Worm (Caenorhabditis elegans): Measurements from ENCODE around the gene C10B5.3.

The C10B5.3 gene

ce11 chrV:8609776-8610529 lies 22.0 kb upstream of the C10B5.3 start:
- TF ChIP-seq him-1 (tag; optimal IDR thresholded peaks at IDR 0.05) (no peak), W03F9.2 (tag; optimal IDR thresholded peaks at IDR 0.05) (no peak), dao-5 (tag; optimal IDR thresholded peaks at IDR 0.05) (no peak)

- no peak for TF ChIP-seq dao-5 (tag; optimal IDR thresholded peaks at IDR 0.05)
- no peak for TF ChIP-seq him-1 (tag; optimal IDR thresholded peaks at IDR 0.05)
Observed at ce11 chrV:8608483-8608882, 20.5 kb upstream of the C10B5.3 start.

- TF ChIP-seq dao-5 (tag; optimal IDR thresholded peaks at IDR 0.05) (no peak), him-1 (tag; optimal IDR thresholded peaks at IDR 0.05) (no peak), W03F9.2 (tag; optimal IDR thresholded peaks at IDR 0.05) (no peak)
Observed at ce11 chrV:8607353-8607850, 19.4 kb upstream of the C10B5.3 start, which contains the start of gene smk-1. Gene smk-1 (plus strand): TSS chrV:8607800.

ce11 chrV:8606099-8606696 lies 18.2 kb upstream of the C10B5.3 start, which contains the start of gene vps-60:
Gene vps-60 (minus strand): TSS chrV:8606128.
- TF ChIP-seq dao-5 (tag; optimal IDR thresholded peaks at IDR 0.05) (no peak), him-1 (tag; optimal IDR thresholded peaks at IDR 0.05) (peak; percentile 81), W03F9.2 (tag; optimal IDR thresholded peaks at IDR 0.05) (peak; percentile 94)

- no peak for TF ChIP-seq him-1 (tag; optimal IDR thresholded peaks at IDR 0.05)
- TF ChIP-seq W03F9.2 (tag; optimal IDR thresholded peaks at IDR 0.05): no peak
- TF ChIP-seq dao-5 (tag; optimal IDR thresholded peaks at IDR 0.05): no peak
Observed at ce11 chrV:8603272-8603671, 15.3 kb upstream of the C10B5.3 start, which contains the start of gene F41E6.5. Gene F41E6.5 (plus strand): TSS chrV:8603480.

- TF ChIP-seq W03F9.2 (tag; optimal IDR thresholded peaks at IDR 0.05) (no peak), dao-5 (tag; optimal IDR thresholded peaks at IDR 0.05) (no peak), him-1 (tag; optimal IDR thresholded peaks at IDR 0.05) (no peak)
Observed at ce11 chrV:8602638-8603037, 14.7 kb upstream of the C10B5.3 start, which contains the start of gene F41E6.15. Gene F41E6.15 (minus strand): TSS chrV:8602738.

DNA sequence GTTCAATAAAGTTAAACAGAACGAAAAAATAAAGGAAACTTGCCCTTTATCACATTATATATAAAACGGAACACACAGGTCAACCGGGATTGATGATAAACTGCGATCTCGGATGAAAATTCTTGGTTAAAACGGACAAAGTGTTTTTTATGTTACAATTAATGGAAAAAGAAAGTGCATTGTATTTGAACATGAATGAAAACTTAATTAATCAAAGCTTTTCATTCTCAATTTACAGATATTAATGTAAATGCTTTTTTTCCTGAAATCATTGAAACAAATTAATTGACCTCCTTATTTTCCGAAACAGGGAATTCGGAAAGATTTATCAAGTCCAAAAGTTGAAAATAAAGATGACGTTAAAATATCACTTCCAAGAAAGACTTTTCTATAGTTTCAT lies 13.4 kb upstream of the C10B5.3 start, which contains the start of gene F41E6.8:
F41E6.8 (minus strand) TSS at position 101 of the 400 bp plus-strand sequence.
- no peak for TF ChIP-seq him-1 (tag; optimal IDR thresholded peaks at IDR 0.05)
- no peak for TF ChIP-seq W03F9.2 (tag; optimal IDR thresholded peaks at IDR 0.05)
- no peak for TF ChIP-seq dao-5 (tag; optimal IDR thresholded peaks at IDR 0.05)

DNA sequence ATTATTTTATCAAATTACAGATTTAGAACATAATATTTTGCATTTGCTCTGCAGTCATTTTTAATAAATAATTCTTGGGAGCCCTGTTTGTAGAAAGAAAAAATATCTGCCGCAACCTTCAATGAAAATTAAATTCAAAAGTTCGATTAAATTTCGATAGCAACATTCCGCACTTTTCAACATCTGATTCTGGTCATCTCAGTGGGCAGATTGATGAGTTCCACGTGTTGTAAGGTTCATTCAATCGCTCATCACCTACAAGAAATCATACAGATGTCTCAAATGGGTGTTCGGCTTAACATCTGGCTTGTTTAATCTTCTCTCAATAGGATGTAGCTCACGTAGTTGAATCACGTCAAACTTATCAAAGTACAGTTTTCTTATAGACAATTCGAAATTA lies 12.0 kb upstream of the C10B5.3 start:
- no peak for TF ChIP-seq dao-5 (tag; optimal IDR thresholded peaks at IDR 0.05)
- no peak for TF ChIP-seq W03F9.2 (tag; optimal IDR thresholded peaks at IDR 0.05)
- TF ChIP-seq him-1 (tag; optimal IDR thresholded peaks at IDR 0.05): no peak

- no peak for TF ChIP-seq him-1 (tag; optimal IDR thresholded peaks at IDR 0.05)
- TF ChIP-seq dao-5 (tag; optimal IDR thresholded peaks at IDR 0.05): no peak
- no peak for TF ChIP-seq W03F9.2 (tag; optimal IDR thresholded peaks at IDR 0.05)
Observed at ce11 chrV:8599192-8599591, 11.2 kb upstream of the C10B5.3 start, which contains the start of gene F41E6.7. Gene F41E6.7 (minus strand): TSS chrV:8599292.

- TF ChIP-seq dao-5 (tag; optimal IDR thresholded peaks at IDR 0.05) (no peak), W03F9.2 (tag; optimal IDR thresholded peaks at IDR 0.05) (no peak), him-1 (tag; optimal IDR thresholded peaks at IDR 0.05) (no peak)
Observed at ce11 chrV:8594105-8594964, 6.4 kb upstream of the C10B5.3 start, which contains the start of gene tag-196. Gene tag-196 (plus strand): TSS chrV:8594914.

DNA sequence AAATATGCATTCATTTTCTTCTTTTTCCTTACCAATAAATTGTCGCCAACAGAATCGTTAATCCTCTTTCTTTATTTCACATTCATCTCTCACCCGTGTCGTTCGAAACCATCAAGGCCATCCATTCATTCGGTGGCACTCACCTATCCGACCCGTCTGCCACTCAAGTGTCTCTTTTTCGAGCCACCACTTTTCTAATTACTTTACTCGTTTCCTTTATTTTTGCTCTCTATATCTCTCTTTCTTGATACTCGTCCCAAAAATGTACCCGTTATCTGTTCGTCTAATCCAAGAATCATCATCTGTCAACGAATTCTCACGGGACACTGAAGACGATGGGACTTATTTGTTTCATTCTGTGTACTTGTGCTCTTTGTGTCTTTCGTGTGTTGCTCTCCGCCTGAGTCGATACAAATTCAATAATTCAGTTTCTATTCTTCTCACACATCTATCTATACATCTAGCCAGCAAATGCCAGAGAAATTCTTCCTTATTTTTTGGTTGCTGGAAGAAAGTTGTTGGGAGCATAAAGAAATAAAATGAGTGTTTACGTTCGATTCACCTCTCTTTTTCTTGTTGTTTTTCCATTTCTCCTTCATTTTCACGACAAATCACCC lies 4.8 kb upstream of the C10B5.3 start:
- no peak for TF ChIP-seq W03F9.2 (tag; optimal IDR thresholded peaks at IDR 0.05)
- no peak for TF ChIP-seq him-1 (tag; optimal IDR thresholded peaks at IDR 0.05)
- no peak for TF ChIP-seq dao-5 (tag; optimal IDR thresholded peaks at IDR 0.05)

DNA sequence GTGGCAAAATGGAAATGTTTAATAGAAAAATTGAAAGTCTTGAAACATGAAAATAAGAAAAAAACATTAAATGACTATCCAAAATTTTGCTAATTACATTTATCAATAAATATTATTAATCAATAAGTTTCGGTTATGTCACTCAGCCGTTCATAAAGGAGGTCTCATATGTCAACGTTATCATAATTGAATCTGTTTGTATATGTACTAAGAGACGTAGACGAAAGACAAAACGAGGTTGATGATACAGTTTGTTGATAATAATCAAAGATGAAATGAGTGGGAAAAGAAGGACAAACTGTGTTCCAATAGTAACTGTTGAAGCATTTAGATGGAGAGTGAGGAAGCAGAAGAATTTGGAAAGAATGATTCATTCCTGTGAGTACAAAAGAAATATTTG lies 1.1 kb downstream of the C10B5.3 start:
- TF ChIP-seq him-1 (tag; optimal IDR thresholded peaks at IDR 0.05) (no peak), W03F9.2 (tag; optimal IDR thresholded peaks at IDR 0.05) (no peak), dao-5 (tag; optimal IDR thresholded peaks at IDR 0.05) (no peak)

ce11 chrV:8586472-8586871 lies 1.5 kb downstream of the C10B5.3 start:
- no peak for TF ChIP-seq dao-5 (tag; optimal IDR thresholded peaks at IDR 0.05)
- TF ChIP-seq him-1 (tag; optimal IDR thresholded peaks at IDR 0.05): no peak
- no peak for TF ChIP-seq W03F9.2 (tag; optimal IDR thresholded peaks at IDR 0.05)

Measured in whole organism, L4/young adult.